Fruit fly (Drosophila melanogaster) whole organism, prepupa: ENCODE results near the gene yellow-f.

Experiments
- CG8632 ChIP-seq: fragments of 200-800 bp; sonication (Bioruptor generic); optimal IDR thresholded peaks from 3 replicates; lab custom pipeline; 2016; ENCODE audit warnings: missing biosample characterization, missing genetic modification characterization
- Gug ChIP-seq: fragments of 200-800 bp; sonication (Bioruptor generic); IDR thresholded peaks from 2 replicates; pipeline ENCODE4 v1.3.6; 2022; ENCODE audit warnings: missing biosample characterization, missing genetic modification characterization
- Hr38 ChIP-seq: sonication (Bioruptor generic); optimal IDR thresholded peaks from 2 replicates; lab custom pipeline; 2016; ENCODE audit warnings: missing biosample characterization, missing genetic modification characterization
- Sox102F ChIP-seq: fragments of 200-800 bp; sonication (Bioruptor generic); optimal IDR thresholded peaks from 2 replicates; lab custom pipeline; 2016; ENCODE audit warnings: missing biosample characterization, mild to moderate bottlenecking, missing genetic modification characterization
- topi ChIP-seq: fragments of 200-800 bp; sonication (Bioruptor generic); optimal IDR thresholded peaks from 3 replicates; lab custom pipeline; 2016; ENCODE audit warnings: missing biosample characterization, missing genetic modification characterization

dm6 chr3R:12982982-12983633 is 9.9 kb downstream of the yellow-f start:
- TF ChIP-seq Hr38 (GFP tag; lab: Kevin White, UChicago) (no peak), Sox102F (GFP tag; lab: Kevin White, UChicago) (no peak), topi (no peak), CG8632 (no peak), Gug (no peak)
